Worm (Caenorhabditis elegans) whole organism, L2 larva: ENCODE results near the gene C38C3.6.

Experiments
- ZK546.5 ChIP-seq: sonication (generic microtip); optimal IDR thresholded peaks from 2 replicates; lab custom pipeline; 2017; ENCODE audit warnings: missing biosample characterization, missing genetic modification characterization
- ama-1 ChIP-seq: fragments of 150-350 bp; optimal IDR thresholded peaks from 2 replicates; lab custom pipeline; 2018; ENCODE audit warnings: inconsistent platforms
- ceh-82 ChIP-seq: fragments of 150-350 bp; optimal IDR thresholded peaks from 2 replicates; lab custom pipeline; 2014; ENCODE audit warnings: missing biosample characterization, missing genetic modification characterization
- lsy-2 ChIP-seq, 2 experiments: fragments of 150-350 bp in 1 of 2; sonication (generic microtip) in 1 of 2; optimal IDR thresholded peaks; 2 replicates each; lab custom pipeline; 2014 to 2017; ENCODE audit warnings: missing biosample characterization in 2 of 2, missing genetic modification characterization in 2 of 2
- nhr-10 ChIP-seq: sonication (generic microtip); optimal IDR thresholded peaks from 2 replicates; lab custom pipeline; 2017; ENCODE audit warnings: missing biosample characterization, missing genetic modification characterization
- nhr-237 ChIP-seq: fragments of 150-350 bp; optimal IDR thresholded peaks from 2 replicates; lab custom pipeline; 2014; ENCODE audit warnings: missing biosample characterization, missing genetic modification characterization
- nhr-25 ChIP-seq: fragments of 150-350 bp; sonication (generic microtip); optimal IDR thresholded peaks from 3 replicates; lab custom pipeline; 2014; ENCODE audit warnings: missing biosample characterization, missing genetic modification characterization

- no peak for TF ChIP-seq ceh-82 (tag; lab: Kevin White, UChicago)
- no peak for TF ChIP-seq lsy-2 (tag; optimal IDR thresholded peaks at IDR 0.05; lab: Kevin White, UChicago)
- TF ChIP-seq nhr-25 (tag; lab: Kevin White, UChicago), result no peak
- TF ChIP-seq nhr-237, result no peak
- TF ChIP-seq ZK546.5 (tag; lab: Kevin White, UChicago), result no peak
- TF ChIP-seq nhr-10 (tag; lab: Kevin White, UChicago), result no peak
- TF ChIP-seq ama-1 (lab: Kevin White, UChicago), result no peak
Measured at ce11 chrV:1444180-1444579, 47.2 kb downstream of the C38C3.6 start, which contains the start of gene cnc-1.
